Fruit fly (Drosophila melanogaster) whole organism, embryonic: Measurements from ENCODE around the gene me31B.

Source experiments
- Atf-2 ChIP-seq: fragments of 200-800 bp; sonication (Bioruptor generic); optimal IDR thresholded peaks from 2 replicates; lab custom pipeline; 2016; ENCODE audit warnings: missing biosample characterization, missing genetic modification characterization
- CG10274 ChIP-seq: fragments of 200-800 bp; sonication (Bioruptor generic); optimal IDR thresholded peaks from 3 replicates; lab custom pipeline; 2017; ENCODE audit warnings: missing biosample characterization, mild to moderate bottlenecking, missing genetic modification characterization
- CG10565 ChIP-seq: fragments of 200-800 bp; sonication (Bioruptor generic); optimal IDR thresholded peaks from 3 replicates; lab custom pipeline; 2016; ENCODE audit warnings: missing biosample characterization, mild to moderate bottlenecking, missing genetic modification characterization
- CG11247 ChIP-seq: fragments of 200-800 bp; sonication (Bioruptor generic); IDR thresholded peaks from 2 replicates; pipeline ENCODE4 v1.3.6; 2022; ENCODE audit warnings: missing biosample characterization, missing genetic modification characterization
- CG11504 ChIP-seq: fragments of 200-800 bp; sonication (Bioruptor generic); optimal IDR thresholded peaks from 3 replicates; lab custom pipeline; 2019; ENCODE audit warnings: missing biosample characterization, mild to moderate bottlenecking, missing genetic modification characterization, moderate library complexity
- CG11560 ChIP-seq: fragments of 200-800 bp; sonication (Bioruptor generic); IDR thresholded peaks from 3 replicates; pipeline ENCODE4 v1.3.6; 2022; ENCODE audit warnings: missing biosample characterization, missing genetic modification characterization
- CG12155 ChIP-seq: fragments of 200-800 bp; sonication (Bioruptor generic); optimal IDR thresholded peaks from 3 replicates; lab custom pipeline; 2016; ENCODE audit warnings: missing biosample characterization, missing genetic modification characterization
- CG14860 ChIP-seq: fragments of 200-800 bp; sonication (Bioruptor generic); IDR thresholded peaks from 3 replicates; pipeline ENCODE4 v1.3.6; 2022; ENCODE audit warnings: missing biosample characterization, missing genetic modification characterization; ENCODE audit not compliant: partially characterized antibody
- CG15073 ChIP-seq: fragments of 200-800 bp; sonication (Bioruptor generic); optimal IDR thresholded peaks from 2 replicates; lab custom pipeline; 2016; ENCODE audit warnings: missing biosample characterization, missing genetic modification characterization
- CG1603 ChIP-seq: fragments of 200-800 bp; sonication (Bioruptor generic); optimal IDR thresholded peaks from 2 replicates; lab custom pipeline; 2019; ENCODE audit warnings: missing biosample characterization, mild to moderate bottlenecking, missing genetic modification characterization, moderate library complexity
- CG1647 ChIP-seq: fragments of 200-800 bp; sonication (Bioruptor generic); optimal IDR thresholded peaks from 3 replicates; lab custom pipeline; 2016; ENCODE audit warnings: missing biosample characterization, missing genetic modification characterization
- CG17361 ChIP-seq: fragments of 200-800 bp; sonication (Bioruptor generic); IDR thresholded peaks from 3 replicates; pipeline ENCODE4 v1.3.6; 2022; ENCODE audit warnings: missing biosample characterization, missing genetic modification characterization
- CG17568 ChIP-seq: fragments of 200-800 bp; sonication (Bioruptor generic); optimal IDR thresholded peaks from 2 replicates; lab custom pipeline; 2018; ENCODE audit warnings: missing biosample characterization, mild to moderate bottlenecking, missing genetic modification characterization, moderate library complexity
- CG1792 ChIP-seq: fragments of 200-800 bp; sonication (Bioruptor generic); optimal IDR thresholded peaks from 2 replicates; lab custom pipeline; 2016; ENCODE audit warnings: missing biosample characterization, missing genetic modification characterization
- CG2678 ChIP-seq: fragments of 200-800 bp; sonication (Bioruptor generic); optimal IDR thresholded peaks from 3 replicates; lab custom pipeline; 2019; ENCODE audit warnings: missing biosample characterization, mild to moderate bottlenecking, missing genetic modification characterization, moderate library complexity
- CG2889 ChIP-seq: fragments of 200-800 bp; sonication (Bioruptor generic); IDR thresholded peaks from 3 replicates; pipeline ENCODE4 v1.3.6; 2022; ENCODE audit warnings: missing biosample characterization, missing genetic modification characterization
- CG30020 ChIP-seq: fragments of 200-800 bp; optimal IDR thresholded peaks from 2 replicates; lab custom pipeline; 2019; ENCODE audit warnings: missing biosample characterization, mild to moderate bottlenecking, missing genetic modification characterization, moderate library complexity
- CG3065 ChIP-seq: fragments of 200-800 bp; sonication (Bioruptor generic); optimal IDR thresholded peaks from 2 replicates; lab custom pipeline; 2016; ENCODE audit warnings: missing biosample characterization, missing genetic modification characterization
- CG34224 ChIP-seq: fragments of 200-800 bp; sonication (Bioruptor generic); IDR thresholded peaks from 3 replicates; pipeline ENCODE4 v1.3.6; 2022; ENCODE audit warnings: missing biosample characterization, missing genetic modification characterization; ENCODE audit not compliant: partially characterized antibody
- CG6254 ChIP-seq: fragments of 200-800 bp; sonication (Bioruptor generic); optimal IDR thresholded peaks from 3 replicates; lab custom pipeline; 2017; ENCODE audit warnings: mild to moderate bottlenecking, missing biosample characterization, missing genetic modification reagents, missing genetic modification characterization
- CG8924 ChIP-seq: fragments of 200-800 bp; optimal IDR thresholded peaks from 3 replicates; lab custom pipeline; 2019; ENCODE audit warnings: missing biosample characterization, mild to moderate bottlenecking, missing genetic modification characterization, moderate library complexity
- CG8944 ChIP-seq: fragments of 200-800 bp; sonication (Bioruptor generic); optimal IDR thresholded peaks from 3 replicates; lab custom pipeline; 2016; ENCODE audit warnings: missing biosample characterization, missing genetic modification characterization
- CG9797 ChIP-seq: fragments of 200-800 bp; sonication (Bioruptor generic); optimal IDR thresholded peaks from 3 replicates; lab custom pipeline; 2018; ENCODE audit warnings: missing biosample characterization, mild to moderate bottlenecking, missing genetic modification characterization
- CG9876 ChIP-seq: fragments of 200-800 bp; sonication (Bioruptor generic); optimal IDR thresholded peaks from 2 replicates; lab custom pipeline; 2016; ENCODE audit warnings: missing biosample characterization, missing genetic modification characterization
- ERR ChIP-seq: fragments of 200-800 bp; sonication (Bioruptor generic); optimal IDR thresholded peaks from 2 replicates; lab custom pipeline; 2016; ENCODE audit warnings: missing biosample characterization, missing genetic modification characterization
- Jarid2 ChIP-seq: fragments of 200-800 bp; sonication (Bioruptor generic); optimal IDR thresholded peaks from 3 replicates; lab custom pipeline; 2017; ENCODE audit warnings: mild to moderate bottlenecking, missing biosample characterization, missing genetic modification reagents, missing genetic modification characterization
- Max ChIP-seq: fragments of 200-800 bp; sonication (Bioruptor generic); optimal IDR thresholded peaks from 2 replicates; lab custom pipeline; 2016; ENCODE audit warnings: missing biosample characterization, mild to moderate bottlenecking, missing genetic modification characterization
- NK7.1 ChIP-seq: fragments of 200-800 bp; sonication (Bioruptor generic); optimal IDR thresholded peaks from 3 replicates; lab custom pipeline; 2016; ENCODE audit warnings: missing biosample characterization, missing genetic modification characterization
- Nf-YA ChIP-seq: fragments of 200-800 bp; sonication (Bioruptor generic); IDR thresholded peaks from 2 replicates; pipeline ENCODE4 v1.3.6; 2022; ENCODE audit warnings: missing biosample characterization, missing genetic modification characterization
- Oaz ChIP-seq: fragments of 200-800 bp; sonication (Bioruptor generic); IDR thresholded peaks from 2 replicates; pipeline ENCODE4 v1.3.6; 2022; ENCODE audit warnings: missing biosample characterization, missing genetic modification characterization
- PHDP ChIP-seq: fragments of 200-800 bp; sonication (Bioruptor generic); optimal IDR thresholded peaks from 3 replicates; lab custom pipeline; 2018; ENCODE audit warnings: missing biosample characterization, mild to moderate bottlenecking, missing genetic modification characterization, moderate library complexity
- abd-A ChIP-seq: fragments of 200-800 bp; sonication (Bioruptor generic); optimal IDR thresholded peaks from 3 replicates; lab custom pipeline; 2019; ENCODE audit warnings: missing biosample characterization, mild to moderate bottlenecking, missing genetic modification characterization, moderate library complexity
- ash1 ChIP-seq: fragments of 200-800 bp; sonication (Bioruptor generic); optimal IDR thresholded peaks from 2 replicates; lab custom pipeline; 2018; ENCODE audit warnings: missing biosample characterization, mild to moderate bottlenecking, missing genetic modification characterization
- cas ChIP-seq: fragments of 200-800 bp; sonication (Bioruptor generic); IDR thresholded peaks from 2 replicates; pipeline ENCODE4 v1.3.6; 2022; ENCODE audit warnings: missing biosample characterization, missing genetic modification characterization
- ems ChIP-seq: fragments of 200-800 bp; sonication (Bioruptor generic); optimal IDR thresholded peaks from 3 replicates; lab custom pipeline; 2016; ENCODE audit warnings: missing biosample characterization, missing genetic modification characterization
- eve ChIP-seq, 2 experiments: fragments of >200 bp; optimal IDR thresholded peaks; 2 replicates each; lab custom pipeline; 2017; ENCODE audit warnings: missing biosample characterization in 2 of 2, missing genetic modification characterization in 2 of 2
- ewg ChIP-seq: fragments of 200-800 bp; sonication (Bioruptor generic); optimal IDR thresholded peaks from 3 replicates; lab custom pipeline; 2017; ENCODE audit warnings: mild to moderate bottlenecking, missing biosample characterization, missing genetic modification reagents, missing genetic modification characterization
- fd3F ChIP-seq: fragments of 200-800 bp; sonication (Bioruptor generic); optimal IDR thresholded peaks from 2 replicates; lab custom pipeline; 2018; ENCODE audit warnings: missing biosample characterization, mild to moderate bottlenecking, missing genetic modification characterization, moderate library complexity
- fd64A ChIP-seq: fragments of 200-800 bp; sonication (Bioruptor generic); optimal IDR thresholded peaks from 3 replicates; lab custom pipeline; 2018; ENCODE audit warnings: missing biosample characterization, mild to moderate bottlenecking, missing genetic modification characterization
- gce ChIP-seq: fragments of 200-800 bp; sonication (Bioruptor generic); IDR thresholded peaks from 3 replicates; pipeline ENCODE4 v1.3.6; 2022; ENCODE audit warnings: missing biosample characterization, missing genetic modification characterization
- hth ChIP-seq: fragments of >200 bp; optimal IDR thresholded peaks from 2 replicates; lab custom pipeline; 2017; ENCODE audit warnings: inconsistent platforms
- jing ChIP-seq: fragments of 200-800 bp; sonication (Bioruptor generic); optimal IDR thresholded peaks from 2 replicates; lab custom pipeline; 2018; ENCODE audit warnings: missing biosample characterization, mild to moderate bottlenecking, missing genetic modification characterization
- pfk ChIP-seq: fragments of 200-800 bp; sonication (Bioruptor generic); optimal IDR thresholded peaks from 2 replicates; lab custom pipeline; 2018; ENCODE audit warnings: missing biosample characterization, mild to moderate bottlenecking, missing genetic modification characterization, moderate library complexity
- phol ChIP-seq: fragments of 200-800 bp; sonication (Bioruptor generic); optimal IDR thresholded peaks from 3 replicates; lab custom pipeline; 2018; ENCODE audit warnings: missing biosample characterization, mild to moderate bottlenecking, missing genetic modification characterization, moderate library complexity
- pros ChIP-seq: fragments of 200-800 bp; sonication (Bioruptor generic); optimal IDR thresholded peaks from 3 replicates; lab custom pipeline; 2019; ENCODE audit warnings: missing biosample characterization, mild to moderate bottlenecking, missing genetic modification characterization, moderate library complexity
- pzg ChIP-seq: fragments of 200-800 bp; sonication (Bioruptor generic); optimal IDR thresholded peaks from 3 replicates; lab custom pipeline; 2018; ENCODE audit warnings: missing biosample characterization, mild to moderate bottlenecking, missing genetic modification characterization, moderate library complexity
- sisA ChIP-seq: fragments of 200-800 bp; sonication (Bioruptor generic); IDR thresholded peaks from 2 replicates; pipeline ENCODE4 v1.3.6; 2022; ENCODE audit warnings: missing biosample characterization, missing genetic modification characterization
- stc ChIP-seq: fragments of 200-800 bp; sonication (Bioruptor generic); IDR thresholded peaks from 2 replicates; pipeline ENCODE4 v1.3.6; 2022; ENCODE audit warnings: missing biosample characterization, missing genetic modification characterization
- stwl ChIP-seq: fragments of 200-800 bp; sonication (Bioruptor generic); optimal IDR thresholded peaks from 3 replicates; lab custom pipeline; 2018; ENCODE audit warnings: missing biosample characterization, mild to moderate bottlenecking, missing genetic modification characterization, moderate library complexity
- tio ChIP-seq: fragments of 200-800 bp; sonication (Bioruptor generic); optimal IDR thresholded peaks from 2 replicates; lab custom pipeline; 2017; ENCODE audit warnings: missing biosample characterization, missing genetic modification characterization, inconsistent platforms
- wek ChIP-seq: fragments of 200-800 bp; sonication (Bioruptor generic); optimal IDR thresholded peaks from 3 replicates; lab custom pipeline; 2018; ENCODE audit warnings: missing biosample characterization, mild to moderate bottlenecking, missing genetic modification characterization, moderate library complexity
- zf30C ChIP-seq: fragments of 200-800 bp; sonication (Bioruptor generic); optimal IDR thresholded peaks from 3 replicates; lab custom pipeline; 2018; ENCODE audit warnings: missing biosample characterization, mild to moderate bottlenecking, missing genetic modification characterization

Gene me31B

dm6 chr2L:10266511-10266910, 27.4 kb downstream of the me31B start, which contains the start of gene CG4953 (continued):
- peak; percentile 93 for TF ChIP-seq wek (GFP tag; lab: Kevin White, UChicago)
- no peak for TF ChIP-seq Oaz (GFP tag; lab: Robert Waterston, UW)
- TF ChIP-seq stwl, result peak; percentile 32
- TF ChIP-seq pros (GFP tag; lab: Kevin White, UChicago), result no peak
- no peak for TF ChIP-seq NK7.1 (GFP tag; lab: Kevin White, UChicago)
- no peak for TF ChIP-seq stc (GFP tag; lab: Robert Waterston, UW)
- peak; percentile 3 for TF ChIP-seq CG1603 (tag; lab: Kevin White, UChicago)
- no peak for TF ChIP-seq fd64A (GFP tag; lab: Kevin White, UChicago)
- no peak for TF ChIP-seq Atf-2 (GFP tag; lab: Kevin White, UChicago)
- peak; percentile 44 for TF ChIP-seq pzg (GFP tag; lab: Kevin White, UChicago)
- TF ChIP-seq CG14860, result no peak
- no peak for TF ChIP-seq fd3F (GFP tag; lab: Kevin White, UChicago)
- TF ChIP-seq cas (GFP tag; lab: Robert Waterston, UW), result no peak
- TF ChIP-seq CG6254, result no peak
- TF ChIP-seq CG12155 (GFP tag; lab: Kevin White, UChicago), result no peak
- TF ChIP-seq CG9797, result peak; percentile 18
- no peak for TF ChIP-seq Max
- no peak for TF ChIP-seq ash1 (GFP tag; lab: Kevin White, UChicago)
- no peak for TF ChIP-seq CG10274 (GFP tag; lab: Kevin White, UChicago)
- TF ChIP-seq hth (lab: Kevin White, UChicago), result no peak
- TF ChIP-seq CG11560 (tag; lab: Robert Waterston, UW), result no peak
- TF ChIP-seq pfk (GFP tag; lab: Kevin White, UChicago), result peak; percentile 22
- no peak for TF ChIP-seq CG10565
- no peak for TF ChIP-seq jing
- no peak for TF ChIP-seq CG34224 (GFP tag; lab: Robert Waterston, UW)
- no peak for TF ChIP-seq eve (GFP tag; optimal IDR thresholded peaks at IDR 0.05; lab: Kevin White, UChicago)
- no peak for TF ChIP-seq Nf-YA (GFP tag; lab: Robert Waterston, UW)
- no peak for TF ChIP-seq CG3065 (GFP tag; lab: Kevin White, UChicago)
- peak; percentile 65 for TF ChIP-seq CG30020 (tag; lab: Kevin White, UChicago)
- no peak for TF ChIP-seq sisA (GFP tag; lab: Robert Waterston, UW)
- TF ChIP-seq CG8944, result no peak
- no peak for TF ChIP-seq ERR (GFP tag; lab: Kevin White, UChicago)
- TF ChIP-seq CG2889 (GFP tag; lab: Robert Waterston, UW), result no peak
- TF ChIP-seq CG2678, result no peak
- no peak for TF ChIP-seq CG1792
- TF ChIP-seq CG9876 (GFP tag; lab: Kevin White, UChicago), result no peak
- no peak for TF ChIP-seq CG1647 (GFP tag; lab: Kevin White, UChicago)
- TF ChIP-seq CG15073, result no peak
- no peak for TF ChIP-seq gce (GFP tag; lab: Robert Waterston, UW)
- TF ChIP-seq tio (GFP tag; lab: Kevin White, UChicago), result no peak
- no peak for TF ChIP-seq abd-A (tag; lab: Kevin White, UChicago)
- TF ChIP-seq CG17361 (GFP tag; lab: Robert Waterston, UW), result no peak
- no peak for TF ChIP-seq CG11504 (tag; lab: Kevin White, UChicago)
- no peak for TF ChIP-seq zf30C (GFP tag; lab: Kevin White, UChicago)
- no peak for TF ChIP-seq ems (GFP tag; lab: Kevin White, UChicago)
- TF ChIP-seq ewg (GFP tag; lab: Kevin White, UChicago), result no peak
- no peak for TF ChIP-seq Jarid2
- no peak for TF ChIP-seq CG8924 (tag; lab: Kevin White, UChicago)
- TF ChIP-seq CG11247 (GFP tag; lab: Robert Waterston, UW), result no peak
- TF ChIP-seq PHDP, result no peak
- TF ChIP-seq CG17568, result no peak
- TF ChIP-seq phol (tag; lab: Kevin White, UChicago), result peak; percentile 0
